Worm (Caenorhabditis elegans) whole organism, L1 larva: ENCODE measurements around the gene unc-4.

Experiments
- C04F5.9 ChIP-seq: sonication (generic microtip); optimal IDR thresholded peaks from 2 replicates; lab custom pipeline; 2016; ENCODE audit warnings: missing genetic modification characterization, missing compliant biosample characterization
- C16A3.4 ChIP-seq: fragments of 150-350 bp; optimal IDR thresholded peaks from 2 replicates; lab custom pipeline; 2014; ENCODE audit warnings: missing biosample characterization, missing genetic modification characterization
- F16B12.6 ChIP-seq: fragments of 150-350 bp; optimal IDR thresholded peaks from 2 replicates; lab custom pipeline; 2014; ENCODE audit warnings: missing biosample characterization, missing genetic modification characterization
- alr-1 ChIP-seq: fragments of 200-800 bp; sonication (Bioruptor generic); optimal IDR thresholded peaks from 2 replicates; lab custom pipeline; 2018; ENCODE audit warnings: borderline replicate concordance, mild to moderate bottlenecking, missing genetic modification characterization, missing compliant biosample characterization
- aly-2 ChIP-seq: fragments of 150-350 bp; optimal IDR thresholded peaks from 2 replicates; lab custom pipeline; 2014; ENCODE audit warnings: missing biosample characterization, missing genetic modification characterization
- blmp-1 ChIP-seq: fragments of 150-350 bp; optimal IDR thresholded peaks from 2 replicates; lab custom pipeline; 2014; ENCODE audit warnings: missing biosample characterization, missing genetic modification characterization
- ceh-63 ChIP-seq: fragments of 200-800 bp; sonication (Bioruptor generic); optimal IDR thresholded peaks from 2 replicates; lab custom pipeline; 2018; ENCODE audit warnings: mild to moderate bottlenecking, missing genetic modification characterization, missing compliant biosample characterization
- ceh-8 ChIP-seq: fragments of 200-800 bp; sonication (Bioruptor generic); optimal IDR thresholded peaks from 2 replicates; lab custom pipeline; 2018; ENCODE audit warnings: mild to moderate bottlenecking, missing genetic modification characterization, moderate library complexity, missing compliant biosample characterization
- ceh-82 ChIP-seq, 3 experiments: fragments of 150-350 bp in 1 of 3; sonication (generic microtip) in 2 of 3; optimal IDR thresholded peaks; 2 replicates each; lab custom pipeline; 2014 to 2017; ENCODE audit warnings: missing biosample characterization in 3 of 3, missing genetic modification characterization in 3 of 3
- ces-1 ChIP-seq: fragments of 150-350 bp; optimal IDR thresholded peaks from 2 replicates; lab custom pipeline; 2014; ENCODE audit warnings: missing biosample characterization, missing genetic modification reagents, missing genetic modification characterization
- dpl-1 ChIP-seq, 3 experiments: fragments of 150-350 bp in 2 of 3; sonication (generic microtip) in 1 of 3; optimal IDR thresholded peaks; 2 replicates each; lab custom pipeline; 2014 to 2017; ENCODE audit warnings: missing biosample characterization in 3 of 3, missing genetic modification characterization in 3 of 3, missing genetic modification reagents in 3 of 3
- efl-1 ChIP-seq, 4 experiments: fragments of 150-350 bp; optimal IDR thresholded peaks in 3 of 4; peaks in 1 of 4; 1 replicate in 1 of 4; 2 replicates in 3 of 4; lab custom pipeline; 2014; ENCODE audit warnings: missing biosample characterization in 2 of 4, missing genetic modification characterization in 2 of 4, missing genetic modification reagents in 2 of 4
- efl-3 ChIP-seq: fragments of 200-800 bp; sonication (Bioruptor generic); optimal IDR thresholded peaks from 2 replicates; lab custom pipeline; 2018; ENCODE audit warnings: mild to moderate bottlenecking, missing genetic modification characterization, missing compliant biosample characterization
- egl-27 ChIP-seq, 2 experiments: fragments of 150-350 bp in 1 of 2; sonication (generic microtip); optimal IDR thresholded peaks; 3 replicates each; lab custom pipeline; 2017 to 2018; ENCODE audit warnings: missing biosample characterization in 2 of 2, missing genetic modification characterization in 2 of 2, missing genetic modification reagents in 2 of 2
- elt-3 ChIP-seq, 6 experiments: fragments of 150-350 bp in 1 of 6; sonication (generic microtip); optimal IDR thresholded peaks; 2 replicates each; lab custom pipeline; 2017 to 2018; ENCODE audit warnings: missing biosample characterization in 6 of 6, missing genetic modification characterization in 6 of 6, inconsistent platforms in 1 of 6
- ets-5 ChIP-seq: fragments of 200-800 bp; sonication (Bioruptor generic); IDR thresholded peaks from 2 replicates; pipeline ENCODE4 v1.3.6; 2022; ENCODE audit warnings: missing genetic modification characterization, missing compliant biosample characterization
- fkh-10 ChIP-seq: sonication (generic microtip); optimal IDR thresholded peaks from 2 replicates; lab custom pipeline; 2017; ENCODE audit warnings: missing biosample characterization, missing genetic modification reagents, missing genetic modification characterization
- fkh-4 ChIP-seq: sonication (generic microtip); optimal IDR thresholded peaks from 2 replicates; lab custom pipeline; 2016; ENCODE audit warnings: missing compliant biosample characterization, missing genetic modification characterization, borderline replicate concordance
- fkh-8 ChIP-seq: sonication (generic microtip); optimal IDR thresholded peaks from 2 replicates; lab custom pipeline; 2016; ENCODE audit warnings: mild to moderate bottlenecking, missing genetic modification characterization, missing compliant biosample characterization
- fos-1 ChIP-seq: fragments of 150-350 bp; optimal IDR thresholded peaks from 2 replicates; lab custom pipeline; 2014; ENCODE audit warnings: missing biosample characterization, missing genetic modification characterization
- isw-1 ChIP-seq: fragments of 200-800 bp; sonication (Bioruptor generic); IDR thresholded peaks from 2 replicates; pipeline ENCODE4 v1.3.6; 2022; ENCODE audit warnings: missing genetic modification characterization, missing compliant biosample characterization
- lin-13 ChIP-seq: fragments of 150-350 bp; optimal IDR thresholded peaks from 2 replicates; lab custom pipeline; 2014; ENCODE audit warnings: missing biosample characterization, missing genetic modification reagents, missing genetic modification characterization
- lin-15B ChIP-seq: fragments of 150-350 bp; sonication (generic microtip); optimal IDR thresholded peaks from 3 replicates; lab custom pipeline; 2014; ENCODE audit warnings: missing biosample characterization, missing genetic modification characterization
- lin-35 ChIP-seq, 2 experiments: fragments of 150-350 bp; optimal IDR thresholded peaks; 2 replicates each; lab custom pipeline; 2014; ENCODE audit warnings: missing biosample characterization in 2 of 2, missing genetic modification characterization in 2 of 2, missing genetic modification reagents in 2 of 2
- lin-39 ChIP-seq: fragments of 150-350 bp; optimal IDR thresholded peaks from 2 replicates; lab custom pipeline; 2014; ENCODE audit warnings: missing biosample characterization, missing genetic modification reagents, missing genetic modification characterization
- mab-9 ChIP-seq: fragments of 200-800 bp; sonication (Bioruptor generic); IDR thresholded peaks from 2 replicates; pipeline ENCODE4 v1.3.6; 2022; ENCODE audit warnings: missing genetic modification reagents, missing genetic modification characterization, missing compliant biosample characterization
- nhr-11 ChIP-seq: fragments of 150-350 bp; optimal IDR thresholded peaks from 2 replicates; lab custom pipeline; 2014; ENCODE audit warnings: missing biosample characterization, missing genetic modification characterization
- nhr-12 ChIP-seq: sonication (generic microtip); optimal IDR thresholded peaks from 2 replicates; lab custom pipeline; 2017; ENCODE audit warnings: missing biosample characterization, missing genetic modification characterization
- nhr-19 ChIP-seq: fragments of 200-800 bp; sonication (Bioruptor generic); conservative IDR thresholded peaks from 2 replicates; pipeline ENCODE4 v1.3.6; 2022; ENCODE audit warnings: missing genetic modification characterization, missing compliant biosample characterization
- nhr-20 ChIP-seq: sonication (generic microtip); optimal IDR thresholded peaks from 2 replicates; lab custom pipeline; 2016; ENCODE audit warnings: mild to moderate bottlenecking, missing genetic modification characterization, missing compliant biosample characterization
- nhr-28 ChIP-seq: fragments of 150-350 bp; optimal IDR thresholded peaks from 2 replicates; lab custom pipeline; 2014; ENCODE audit warnings: missing biosample characterization, missing genetic modification characterization
- nhr-47 ChIP-seq: sonication (generic microtip); optimal IDR thresholded peaks from 2 replicates; lab custom pipeline; 2016; ENCODE audit warnings: mild to moderate bottlenecking, missing genetic modification characterization, moderate library complexity, missing compliant biosample characterization
- nhr-71 ChIP-seq: sonication (generic microtip); optimal IDR thresholded peaks from 2 replicates; lab custom pipeline; 2016; ENCODE audit warnings: mild to moderate bottlenecking, missing genetic modification characterization, moderate library complexity, missing compliant biosample characterization
- nhr-76 ChIP-seq: sonication (generic microtip); optimal IDR thresholded peaks from 2 replicates; lab custom pipeline; 2017; ENCODE audit warnings: missing biosample characterization, missing genetic modification characterization
- nhr-85 ChIP-seq: sonication (generic microtip); peaks from one replicate; lab custom pipeline; 2016; ENCODE audit warnings: missing genetic modification characterization, inconsistent platforms, missing compliant biosample characterization
- nhr-90 ChIP-seq: sonication (generic microtip); optimal IDR thresholded peaks from 2 replicates; lab custom pipeline; 2016; ENCODE audit warnings: mild to moderate bottlenecking, missing genetic modification characterization, missing compliant biosample characterization; ENCODE audit not compliant: poor library complexity
- pag-3 ChIP-seq: sonication (generic microtip); optimal IDR thresholded peaks from 2 replicates; lab custom pipeline; 2017; ENCODE audit warnings: missing genetic modification characterization, mild to moderate bottlenecking, missing compliant biosample characterization, antibody characterized with exemption, borderline replicate concordance; ENCODE audit not compliant: insufficient read depth
- pax-3 ChIP-seq: fragments of 200-800 bp; sonication (Bioruptor generic); optimal IDR thresholded peaks from 2 replicates; lab custom pipeline; 2018; ENCODE audit warnings: mild to moderate bottlenecking, missing genetic modification characterization, moderate library complexity, missing compliant biosample characterization
- pqm-1 ChIP-seq: sonication (generic microtip); optimal IDR thresholded peaks from 3 replicates; lab custom pipeline; 2017; ENCODE audit warnings: missing biosample characterization, missing genetic modification characterization
- rnt-1 ChIP-seq: sonication (generic microtip); optimal IDR thresholded peaks from 2 replicates; lab custom pipeline; 2016; ENCODE audit warnings: mild to moderate bottlenecking, missing genetic modification characterization, moderate library complexity, missing compliant biosample characterization
- skn-1 ChIP-seq: fragments of 150-350 bp; optimal IDR thresholded peaks from 2 replicates; lab custom pipeline; 2014; ENCODE audit warnings: missing biosample characterization, missing genetic modification characterization
- snpc-4 ChIP-seq: fragments of 150-350 bp; optimal IDR thresholded peaks from 2 replicates; lab custom pipeline; 2014; ENCODE audit warnings: missing biosample characterization, missing genetic modification characterization
- snu-23 ChIP-seq: sonication (generic microtip); optimal IDR thresholded peaks from 2 replicates; lab custom pipeline; 2016; ENCODE audit warnings: missing genetic modification characterization, missing compliant biosample characterization
- sox-4 ChIP-seq: sonication (generic microtip); optimal IDR thresholded peaks from 2 replicates; lab custom pipeline; 2016; ENCODE audit warnings: missing genetic modification characterization, missing compliant biosample characterization
- sptf-1 ChIP-seq: fragments of 150-350 bp; optimal IDR thresholded peaks from 2 replicates; lab custom pipeline; 2014; ENCODE audit warnings: missing biosample characterization, missing genetic modification characterization
- unc-98 ChIP-seq: fragments of 200-800 bp; sonication (Bioruptor generic); IDR thresholded peaks from 2 replicates; pipeline ENCODE4 v1.3.6; 2022; ENCODE audit warnings: missing genetic modification characterization, missing compliant biosample characterization
- vab-15 ChIP-seq: sonication (generic microtip); optimal IDR thresholded peaks from 2 replicates; lab custom pipeline; 2017; ENCODE audit warnings: missing genotype, mild to moderate bottlenecking, missing genetic modification characterization, missing compliant biosample characterization
- xbp-1 ChIP-seq: sonication (generic microtip); optimal IDR thresholded peaks from 2 replicates; lab custom pipeline; 2016; ENCODE audit warnings: missing genetic modification characterization, missing compliant biosample characterization
- zag-1 ChIP-seq: fragments of 150-350 bp; optimal IDR thresholded peaks from 2 replicates; lab custom pipeline; 2014; ENCODE audit warnings: missing biosample characterization, missing genetic modification characterization
- zip-4 ChIP-seq: fragments of 200-800 bp; sonication (Bioruptor generic); optimal IDR thresholded peaks from 2 replicates; lab custom pipeline; 2018; ENCODE audit warnings: mild to moderate bottlenecking, missing genetic modification characterization, moderate library complexity, missing compliant biosample characterization
- ztf-11 ChIP-seq, 2 experiments: sonication (generic microtip); optimal IDR thresholded peaks; 2 replicates each; lab custom pipeline; 2016 to 2017; ENCODE audit warnings: missing genetic modification characterization in 2 of 2, missing biosample characterization in 1 of 2, missing compliant biosample characterization in 1 of 2
- ztf-4 ChIP-seq: fragments of 150-350 bp; optimal IDR thresholded peaks from 2 replicates; lab custom pipeline; 2014; ENCODE audit warnings: missing biosample characterization, missing genetic modification characterization

unc-4 gene

DNA sequence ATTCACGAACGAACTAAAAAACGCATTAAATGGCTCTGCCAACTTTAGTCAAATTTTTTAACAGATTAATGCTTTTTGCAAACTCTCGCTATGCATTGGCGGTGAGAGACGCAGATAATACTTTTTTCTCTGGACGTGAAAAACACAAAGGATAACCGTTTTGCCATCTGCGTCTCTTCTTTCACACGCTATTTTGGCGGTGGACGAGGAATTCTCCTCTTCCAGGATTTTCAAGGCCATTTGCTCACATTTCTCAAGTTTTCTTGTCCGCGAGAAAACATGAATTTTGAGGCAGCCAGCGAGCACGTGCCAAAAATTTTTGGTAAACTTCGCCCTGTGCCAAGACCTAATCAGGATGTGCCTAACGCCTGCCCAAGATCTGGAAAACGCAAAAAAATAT is 30.8 kb upstream of the unc-4 start (continued):
- no peak for TF ChIP-seq zip-4 (GFP tag; lab: Kevin White, UChicago)
- TF ChIP-seq F16B12.6 (tag; lab: Kevin White, UChicago): no peak
- TF ChIP-seq isw-1 (GFP tag; lab: Robert Waterston, UW): peak; percentile 63
- TF ChIP-seq dpl-1 (GFP tag; optimal IDR thresholded peaks at IDR 0.05; lab: Kevin White, UChicago): peak; percentile 25 to 45 (median 37)
- no peak for TF ChIP-seq nhr-28 (tag; lab: Kevin White, UChicago)
- no peak for TF ChIP-seq C16A3.4 (tag; lab: Kevin White, UChicago)
- TF ChIP-seq nhr-19 (GFP tag; lab: Robert Waterston, UW): peak; percentile 57
- TF ChIP-seq blmp-1 (tag; lab: Kevin White, UChicago): no peak
- TF ChIP-seq ztf-11 (tag; optimal IDR thresholded peaks at IDR 0.05; lab: Kevin White, UChicago): peak in 1 of 2 experiments; percentile 65
- no peak for TF ChIP-seq elt-3 (tag; optimal IDR thresholded peaks at IDR 0.05; lab: Kevin White, UChicago)
- TF ChIP-seq nhr-11: peak; percentile 23
- peak; percentile 59 for TF ChIP-seq snu-23 (GFP tag; lab: Kevin White, UChicago)
- no peak for TF ChIP-seq fkh-10
- TF ChIP-seq fkh-8 (tag; lab: Kevin White, UChicago): peak; percentile 57
- no peak for TF ChIP-seq ets-5 (GFP tag; lab: Robert Waterston, UW)
- TF ChIP-seq pag-3 (tag; lab: Kevin White, UChicago): no peak
- TF ChIP-seq lin-35 (GFP tag; optimal IDR thresholded peaks at IDR 0.05; lab: Kevin White, UChicago): peak; percentile 33 to 41
- TF ChIP-seq unc-98: peak; percentile 55; the same call in 1 of the 2 replicates
- peak; percentile 46 for TF ChIP-seq nhr-20 (tag; lab: Kevin White, UChicago)
- TF ChIP-seq aly-2 (tag; lab: Kevin White, UChicago): no peak
- 0 out of 2 replicates have a peak, but pooled peaks have one; percentile 21 for TF ChIP-seq mab-9 (GFP tag; lab: Robert Waterston, UW)
- TF ChIP-seq fos-1 (tag; lab: Kevin White, UChicago): no peak
- no peak for TF ChIP-seq ces-1 (GFP tag; lab: Kevin White, UChicago)
- TF ChIP-seq pqm-1: no peak
- TF ChIP-seq ztf-4 (tag; lab: Kevin White, UChicago): no peak
- TF ChIP-seq C04F5.9 (tag; lab: Kevin White, UChicago): peak; percentile 9
- TF ChIP-seq sptf-1 (tag; lab: Kevin White, UChicago): no peak
- no peak for TF ChIP-seq ceh-63 (GFP tag; lab: Kevin White, UChicago)
- TF ChIP-seq ceh-82 (tag; optimal IDR thresholded peaks at IDR 0.05; lab: Kevin White, UChicago): peak in 1 of 3 experiments; percentile 18
- peak; percentile 60 to 70 for TF ChIP-seq efl-1 (optimal IDR thresholded peaks at IDR 0.05; lab: Kevin White, UChicago)
- TF ChIP-seq efl-1 (GFP tag; optimal IDR thresholded peaks at IDR 0.05 in 1 of 2; lab: Kevin White, UChicago): peak; percentile 39 to 95
- no peak for TF ChIP-seq nhr-76 (tag; lab: Kevin White, UChicago)
- TF ChIP-seq egl-27 (tag; optimal IDR thresholded peaks at IDR 0.05; lab: Kevin White, UChicago): no peak
- TF ChIP-seq lin-15B (tag; lab: Kevin White, UChicago): peak; percentile 48
- TF ChIP-seq lin-39: no peak
- TF ChIP-seq lin-13 (GFP tag; lab: Kevin White, UChicago): peak; percentile 18
- TF ChIP-seq nhr-85 (tag; lab: Kevin White, UChicago): peak; percentile 63
- TF ChIP-seq skn-1 (tag; lab: Kevin White, UChicago): no peak
- peak; percentile 41 for TF ChIP-seq pax-3
- TF ChIP-seq rnt-1: peak; percentile 84
- peak; percentile 36 for TF ChIP-seq xbp-1
- no peak for TF ChIP-seq efl-3 (GFP tag; lab: Kevin White, UChicago)
- TF ChIP-seq nhr-47 (tag; lab: Kevin White, UChicago): peak; percentile 68
- no peak for TF ChIP-seq snpc-4 (tag; lab: Kevin White, UChicago)
- TF ChIP-seq fkh-4 (tag; lab: Kevin White, UChicago): no peak
- no peak for TF ChIP-seq ceh-8
- no peak for TF ChIP-seq nhr-12 (tag; lab: Kevin White, UChicago)
- no peak for TF ChIP-seq nhr-90 (tag; lab: Kevin White, UChicago)
- no peak for TF ChIP-seq sox-4 (tag; lab: Kevin White, UChicago)
- no peak for TF ChIP-seq vab-15 (tag; lab: Kevin White, UChicago)
- TF ChIP-seq nhr-71: peak; percentile 82
- TF ChIP-seq zag-1 (tag; lab: Kevin White, UChicago): no peak
- no peak for TF ChIP-seq alr-1 (tag; lab: Kevin White, UChicago)
